Fruit fly (Drosophila melanogaster) whole organism, embryonic: ENCODE results near the gene CG32483.

Experiments
- Blimp-1 ChIP-seq: fragments of 200-800 bp; sonication (Bioruptor generic); optimal IDR thresholded peaks from 3 replicates; lab custom pipeline; 2018; ENCODE audit warnings: missing biosample characterization, missing genetic modification characterization, mild to moderate bottlenecking, moderate library complexity, missing genetic modification reagents
- BtbVII ChIP-seq: fragments of 200-800 bp; sonication (Bioruptor generic); optimal IDR thresholded peaks from 3 replicates; lab custom pipeline; 2017; ENCODE audit warnings: missing biosample characterization, mild to moderate bottlenecking, missing genetic modification characterization
- CG10462 ChIP-seq: fragments of 200-800 bp; sonication (Bioruptor generic); optimal IDR thresholded peaks from 2 replicates; lab custom pipeline; 2016; ENCODE audit warnings: missing biosample characterization, missing genetic modification characterization
- CG10543 ChIP-seq: fragments of 200-800 bp; sonication (Bioruptor generic); optimal IDR thresholded peaks from 3 replicates; lab custom pipeline; 2017; ENCODE audit warnings: missing biosample characterization, mild to moderate bottlenecking, missing genetic modification characterization, moderate library complexity
- CG1233 ChIP-seq: fragments of 200-800 bp; sonication (Bioruptor generic); optimal IDR thresholded peaks from 4 replicates; lab custom pipeline; 2018; ENCODE audit warnings: missing biosample characterization, mild to moderate bottlenecking, missing genetic modification characterization
- CG13424 ChIP-seq: fragments of 200-800 bp; sonication (Bioruptor generic); optimal IDR thresholded peaks from 2 replicates; lab custom pipeline; 2019; ENCODE audit warnings: missing biosample characterization, mild to moderate bottlenecking, missing genetic modification characterization, moderate library complexity
- CG14667 ChIP-seq: fragments of 200-800 bp; sonication (Bioruptor generic); IDR thresholded peaks from 2 replicates; pipeline ENCODE4 v1.3.6; 2022; ENCODE audit warnings: missing biosample characterization, missing genetic modification characterization
- CG15479 ChIP-seq: fragments of 200-800 bp; sonication (Bioruptor generic); optimal IDR thresholded peaks from 3 replicates; lab custom pipeline; 2019; ENCODE audit warnings: missing biosample characterization, mild to moderate bottlenecking, missing genetic modification characterization, moderate library complexity
- CG16813 ChIP-seq: fragments of 200-800 bp; sonication (Bioruptor generic); IDR thresholded peaks from 3 replicates; pipeline ENCODE4 v1.3.6; 2022; ENCODE audit warnings: missing biosample characterization, missing genetic modification characterization; ENCODE audit not compliant: partially characterized antibody
- CG17186 ChIP-seq: fragments of 200-800 bp; sonication (Bioruptor generic); optimal IDR thresholded peaks from 3 replicates; lab custom pipeline; 2017; ENCODE audit warnings: missing biosample characterization, missing genetic modification reagents, missing genetic modification characterization
- CG3838 ChIP-seq: fragments of 200-800 bp; sonication (Bioruptor generic); optimal IDR thresholded peaks from 3 replicates; lab custom pipeline; 2016; ENCODE audit warnings: missing biosample characterization, missing genetic modification characterization
- CG4328 ChIP-seq: fragments of 200-800 bp; sonication (Bioruptor generic); optimal IDR thresholded peaks from 3 replicates; lab custom pipeline; 2017; ENCODE audit warnings: missing biosample characterization, missing genetic modification reagents, missing genetic modification characterization
- CG4617 ChIP-seq: fragments of 200-800 bp; sonication (Bioruptor generic); optimal IDR thresholded peaks from 3 replicates; lab custom pipeline; 2016; ENCODE audit warnings: missing biosample characterization, missing genetic modification characterization, borderline replicate concordance
- CG6765 ChIP-seq: fragments of 200-800 bp; sonication (Bioruptor generic); optimal IDR thresholded peaks from 3 replicates; lab custom pipeline; 2017; ENCODE audit warnings: missing biosample characterization, mild to moderate bottlenecking, missing genetic modification characterization
- CG7556 ChIP-seq: fragments of 200-800 bp; sonication (Bioruptor generic); optimal IDR thresholded peaks from 2 replicates; lab custom pipeline; 2017; ENCODE audit warnings: missing biosample characterization, mild to moderate bottlenecking, missing genetic modification characterization
- CG7786 ChIP-seq: fragments of 200-800 bp; sonication (Bioruptor generic); optimal IDR thresholded peaks from 2 replicates; lab custom pipeline; 2016; ENCODE audit warnings: missing biosample characterization, missing genetic modification characterization
- CG8089 ChIP-seq: fragments of 200-800 bp; sonication (Bioruptor generic); optimal IDR thresholded peaks from 3 replicates; lab custom pipeline; 2016; ENCODE audit warnings: missing biosample characterization, missing genetic modification characterization
- CG8388 ChIP-seq: fragments of 200-800 bp; sonication (Bioruptor generic); optimal IDR thresholded peaks from 2 replicates; lab custom pipeline; 2019; ENCODE audit warnings: missing biosample characterization, mild to moderate bottlenecking, missing genetic modification characterization, moderate library complexity
- CG9797 ChIP-seq: fragments of 200-800 bp; sonication (Bioruptor generic); optimal IDR thresholded peaks from 3 replicates; lab custom pipeline; 2018; ENCODE audit warnings: missing biosample characterization, mild to moderate bottlenecking, missing genetic modification characterization
- D19B ChIP-seq: fragments of 200-800 bp; sonication (Bioruptor generic); optimal IDR thresholded peaks from 2 replicates; lab custom pipeline; 2017; ENCODE audit warnings: missing biosample characterization, mild to moderate bottlenecking, missing genetic modification characterization
- Dbx ChIP-seq: fragments of 200-800 bp; sonication (Bioruptor generic); IDR thresholded peaks from 3 replicates; pipeline ENCODE4 v1.3.6; 2022; ENCODE audit warnings: missing biosample characterization, missing genetic modification characterization
- Dll ChIP-seq: fragments of 200-800 bp; sonication (Bioruptor generic); IDR thresholded peaks from 4 replicates; pipeline ENCODE4 v1.3.6; 2022; ENCODE audit warnings: missing biosample characterization, missing genetic modification characterization; ENCODE audit not compliant: partially characterized antibody
- Elba2 ChIP-seq: fragments of 200-800 bp; sonication (Bioruptor generic); optimal IDR thresholded peaks from 3 replicates; lab custom pipeline; 2016; ENCODE audit warnings: missing biosample characterization, missing genetic modification characterization
- Fer3 ChIP-seq: fragments of 200-800 bp; sonication (Bioruptor generic); optimal IDR thresholded peaks from 2 replicates; lab custom pipeline; 2018; ENCODE audit warnings: missing biosample characterization, mild to moderate bottlenecking, missing genetic modification characterization, moderate library complexity
- Gug ChIP-seq: fragments of 200-800 bp; sonication (Bioruptor generic); IDR thresholded peaks from 4 replicates; pipeline ENCODE4 v1.3.6; 2022; ENCODE audit warnings: missing biosample characterization, missing genetic modification characterization
- NFAT ChIP-seq: fragments of 200-800 bp; sonication (Bioruptor generic); IDR thresholded peaks from 2 replicates; pipeline ENCODE4 v1.3.6; 2022; ENCODE audit warnings: missing biosample characterization, missing genetic modification characterization
- Nf-YA ChIP-seq: fragments of 200-800 bp; sonication (Bioruptor generic); IDR thresholded peaks from 2 replicates; pipeline ENCODE4 v1.3.6; 2022; ENCODE audit warnings: missing biosample characterization, missing genetic modification characterization
- Side ChIP-seq: fragments of 200-800 bp; sonication (Bioruptor generic); optimal IDR thresholded peaks from 2 replicates; lab custom pipeline; 2016; ENCODE audit warnings: missing biosample characterization, missing genetic modification characterization
- Six4 ChIP-seq: fragments of 200-800 bp; sonication (Bioruptor generic); optimal IDR thresholded peaks from 2 replicates; lab custom pipeline; 2016; ENCODE audit warnings: missing biosample characterization, missing genetic modification characterization
- TFAM ChIP-seq: fragments of 200-800 bp; sonication (Bioruptor generic); optimal IDR thresholded peaks from 2 replicates; lab custom pipeline; 2017; ENCODE audit warnings: missing biosample characterization, missing genetic modification characterization, inconsistent platforms
- Trl ChIP-seq, 3 experiments: fragments of >200 bp in 2 of 3; fragments of 200-800 bp in 1 of 3; sonication (Bioruptor generic) in 1 of 3; optimal IDR thresholded peaks; 2 replicates in 1 of 3; 3 replicates in 2 of 3; lab custom pipeline; 2016 to 2017; ENCODE audit warnings: missing biosample characterization in 1 of 3, missing genetic modification characterization in 1 of 3
- Vsx1 ChIP-seq: fragments of 200-800 bp; sonication (Bioruptor generic); optimal IDR thresholded peaks from 2 replicates; lab custom pipeline; 2017; ENCODE audit warnings: missing biosample characterization, mild to moderate bottlenecking, missing genetic modification characterization, missing genetic modification reagents
- az2 ChIP-seq: fragments of 200-800 bp; sonication (Bioruptor generic); optimal IDR thresholded peaks from 3 replicates; lab custom pipeline; 2016; ENCODE audit warnings: missing biosample characterization, missing genetic modification characterization
- chif ChIP-seq, 2 experiments: fragments of 200-800 bp; sonication (Bioruptor generic); optimal IDR thresholded peaks; 3 replicates each; lab custom pipeline; 2016; ENCODE audit warnings: missing biosample characterization in 2 of 2, missing genetic modification characterization in 2 of 2
- ems ChIP-seq: fragments of 200-800 bp; sonication (Bioruptor generic); optimal IDR thresholded peaks from 3 replicates; lab custom pipeline; 2016; ENCODE audit warnings: missing biosample characterization, missing genetic modification characterization
- gro ChIP-seq: fragments of 200-800 bp; sonication (Bioruptor generic); optimal IDR thresholded peaks from 2 replicates; lab custom pipeline; 2016; ENCODE audit warnings: missing biosample characterization, missing genetic modification characterization
- gsb ChIP-seq: fragments of 200-800 bp; sonication (Bioruptor generic); IDR thresholded peaks from 2 replicates; pipeline ENCODE4 v1.3.6; 2022; ENCODE audit warnings: missing biosample characterization, missing genetic modification characterization
- h ChIP-seq: fragments of >200 bp; optimal IDR thresholded peaks from 2 replicates; lab custom pipeline; 2017
- hkb ChIP-seq, 2 experiments: fragments of 200-800 bp in 1 of 2; fragments of >200 bp in 1 of 2; sonication (Bioruptor generic) in 1 of 2; IDR thresholded peaks in 1 of 2; optimal IDR thresholded peaks in 1 of 2; 2 replicates each; pipeline versions ENCODE4 v1.3.6 to Lab custom; 2017 to 2022; ENCODE audit warnings: missing biosample characterization in 1 of 2, missing genetic modification characterization in 1 of 2
- insv ChIP-seq, 2 experiments: fragments of 200-800 bp; sonication (Bioruptor generic); optimal IDR thresholded peaks; 3 replicates each; lab custom pipeline; 2016 to 2018; ENCODE audit warnings: missing biosample characterization in 2 of 2, missing genetic modification characterization in 2 of 2
- pita ChIP-seq: fragments of 200-800 bp; sonication (Bioruptor generic); optimal IDR thresholded peaks from 2 replicates; lab custom pipeline; 2017; ENCODE audit warnings: missing biosample characterization, mild to moderate bottlenecking, missing genetic modification characterization
- run ChIP-seq: fragments of 200-800 bp; sonication (Bioruptor generic); optimal IDR thresholded peaks from 3 replicates; lab custom pipeline; 2018; ENCODE audit warnings: missing biosample characterization, mild to moderate bottlenecking, missing genetic modification characterization
- schlank ChIP-seq: fragments of 200-800 bp; sonication (Bioruptor generic); optimal IDR thresholded peaks from 2 replicates; lab custom pipeline; 2018; ENCODE audit warnings: missing biosample characterization, mild to moderate bottlenecking, missing genetic modification characterization
- slou ChIP-seq: fragments of 200-800 bp; sonication (Bioruptor generic); optimal IDR thresholded peaks from 3 replicates; lab custom pipeline; 2016; ENCODE audit warnings: missing biosample characterization, missing genetic modification characterization
- sob ChIP-seq: fragments of 200-800 bp; sonication (Bioruptor generic); IDR thresholded peaks from 2 replicates; pipeline ENCODE4 v1.3.6; 2022; ENCODE audit warnings: missing biosample characterization, missing genetic modification characterization
- tll ChIP-seq, 2 experiments: fragments of 200-800 bp in 1 of 2; fragments of >200 bp in 1 of 2; sonication (Bioruptor generic) in 1 of 2; optimal IDR thresholded peaks; 2 replicates each; lab custom pipeline; 2017 to 2019; ENCODE audit warnings: missing biosample characterization in 2 of 2, missing genetic modification characterization in 2 of 2, mild to moderate bottlenecking in 1 of 2, moderate library complexity in 1 of 2
- vfl ChIP-seq: fragments of 200-800 bp; sonication (Bioruptor generic); optimal IDR thresholded peaks from 2 replicates; lab custom pipeline; 2016; ENCODE audit warnings: missing biosample characterization, missing genetic modification characterization
- vnd ChIP-seq: fragments of 200-800 bp; sonication (Bioruptor generic); IDR thresholded peaks from 3 replicates; pipeline ENCODE4 v1.3.6; 2022; ENCODE audit warnings: missing biosample characterization, missing genetic modification characterization; ENCODE audit not compliant: partially characterized antibody
- zen ChIP-seq: fragments of 200-800 bp; sonication (Bioruptor generic); optimal IDR thresholded peaks from 3 replicates; lab custom pipeline; 2018; ENCODE audit warnings: missing biosample characterization, mild to moderate bottlenecking, missing genetic modification characterization, moderate library complexity
- zen2 ChIP-seq: fragments of 200-800 bp; sonication (Bioruptor generic); IDR thresholded peaks from 3 replicates; pipeline ENCODE4 v1.3.6; 2022; ENCODE audit warnings: missing biosample characterization, missing genetic modification characterization; ENCODE audit not compliant: partially characterized antibody

The CG32483 gene

dm6 chr3L:685441-685804, 4.5 kb downstream of the CG32483 start, which contains the start of gene ebd1 (continued):
- TF ChIP-seq Nf-YA, result no peak
- no peak for TF ChIP-seq pita (GFP tag; lab: Kevin White, UChicago)
- no peak for TF ChIP-seq vnd (GFP tag; lab: Robert Waterston, UW)
- TF ChIP-seq CG13424, result no peak
- TF ChIP-seq sob, result no peak
- no peak for TF ChIP-seq vfl (GFP tag; lab: Kevin White, UChicago)
- peak; percentile 71 to 84 for TF ChIP-seq Trl (optimal IDR thresholded peaks at IDR 0.05; lab: Kevin White, UChicago)
- no peak for TF ChIP-seq Trl (GFP tag; optimal IDR thresholded peaks at IDR 0.05; lab: Kevin White, UChicago)
- TF ChIP-seq BtbVII, result peak; percentile 59
- no peak for TF ChIP-seq CG6765 (GFP tag; lab: Kevin White, UChicago)
- TF ChIP-seq tll (GFP tag; optimal IDR thresholded peaks at IDR 0.05; lab: Kevin White, UChicago), result peak in 1 of 2 experiments; percentile 20
- TF ChIP-seq CG17186 (GFP tag; lab: Kevin White, UChicago), result peak; percentile 37
- no peak for TF ChIP-seq CG7556 (GFP tag; lab: Kevin White, UChicago)
- no peak for TF ChIP-seq Side (GFP tag; lab: Kevin White, UChicago)
- TF ChIP-seq CG10543 (GFP tag; lab: Kevin White, UChicago), result no peak
- no peak for TF ChIP-seq CG8089 (GFP tag; lab: Kevin White, UChicago)
- TF ChIP-seq TFAM (GFP tag; lab: Kevin White, UChicago), result no peak
- TF ChIP-seq CG1233 (GFP tag; lab: Kevin White, UChicago), result no peak
- TF ChIP-seq slou (GFP tag; lab: Kevin White, UChicago), result no peak
- peak in 1 of 2 experiments; percentile 68 for TF ChIP-seq insv (GFP tag; optimal IDR thresholded peaks at IDR 0.05; lab: Kevin White, UChicago)
- no peak for TF ChIP-seq CG14667
- TF ChIP-seq Gug (GFP tag; lab: Robert Waterston, UW), result no peak
- no peak for TF ChIP-seq az2 (GFP tag; lab: Kevin White, UChicago)
- TF ChIP-seq zen2, result 0 out of 3 replicates have a peak, but pooled peaks have one; percentile 6
- no peak for TF ChIP-seq Six4
- peak; percentile 53 for TF ChIP-seq Elba2 (GFP tag; lab: Kevin White, UChicago)
- no peak for TF ChIP-seq CG3838 (GFP tag; lab: Kevin White, UChicago)
- no peak for TF ChIP-seq CG9797
- no peak for TF ChIP-seq Vsx1 (GFP tag; lab: Kevin White, UChicago)
- no peak for TF ChIP-seq run
- no peak for TF ChIP-seq h (lab: Kevin White, UChicago)
- no peak for TF ChIP-seq CG16813 (GFP tag; lab: Robert Waterston, UW)
- no peak for TF ChIP-seq CG8388 (GFP tag; lab: Kevin White, UChicago)
- TF ChIP-seq schlank (tag; lab: Kevin White, UChicago), result no peak
- peak; percentile 95 for TF ChIP-seq CG15479 (GFP tag; lab: Kevin White, UChicago)
- no peak for TF ChIP-seq NFAT
- TF ChIP-seq D19B (GFP tag; lab: Kevin White, UChicago), result no peak
- no peak for TF ChIP-seq Fer3 (tag; lab: Kevin White, UChicago)
- 0 out of 4 replicates have a peak, but pooled peaks have one; percentile 44 for TF ChIP-seq Dll (GFP tag; lab: Robert Waterston, UW)
- no peak for TF ChIP-seq zen (tag; lab: Kevin White, UChicago)
- TF ChIP-seq chif (GFP tag; optimal IDR thresholded peaks at IDR 0.05; lab: Kevin White, UChicago), result no peak
- TF ChIP-seq CG7786 (GFP tag; lab: Kevin White, UChicago), result no peak
- no peak for TF ChIP-seq CG10462 (GFP tag; lab: Kevin White, UChicago)
- TF ChIP-seq Dbx (GFP tag; lab: Robert Waterston, UW), result no peak
- peak; percentile 25 for TF ChIP-seq gro (GFP tag; lab: Kevin White, UChicago)
- peak; percentile 4 for TF ChIP-seq CG4328 (GFP tag; lab: Kevin White, UChicago)
- TF ChIP-seq Blimp-1 (GFP tag; lab: Kevin White, UChicago), result peak; percentile 52
- TF ChIP-seq CG4617 (GFP tag; lab: Kevin White, UChicago), result no peak
- TF ChIP-seq hkb (optimal IDR thresholded peaks at IDR 0.05; lab: Kevin White, UChicago), result no peak
- TF ChIP-seq hkb (GFP tag; IDR thresholded peaks at IDR 0.05; lab: Robert Waterston, UW), result no peak
- TF ChIP-seq gsb (GFP tag; lab: Robert Waterston, UW), result no peak
- TF ChIP-seq ems (GFP tag; lab: Kevin White, UChicago), result no peak
